Fruit fly (Drosophila melanogaster): ENCODE results near the gene CG32270.

The CG32270 gene

DNA sequence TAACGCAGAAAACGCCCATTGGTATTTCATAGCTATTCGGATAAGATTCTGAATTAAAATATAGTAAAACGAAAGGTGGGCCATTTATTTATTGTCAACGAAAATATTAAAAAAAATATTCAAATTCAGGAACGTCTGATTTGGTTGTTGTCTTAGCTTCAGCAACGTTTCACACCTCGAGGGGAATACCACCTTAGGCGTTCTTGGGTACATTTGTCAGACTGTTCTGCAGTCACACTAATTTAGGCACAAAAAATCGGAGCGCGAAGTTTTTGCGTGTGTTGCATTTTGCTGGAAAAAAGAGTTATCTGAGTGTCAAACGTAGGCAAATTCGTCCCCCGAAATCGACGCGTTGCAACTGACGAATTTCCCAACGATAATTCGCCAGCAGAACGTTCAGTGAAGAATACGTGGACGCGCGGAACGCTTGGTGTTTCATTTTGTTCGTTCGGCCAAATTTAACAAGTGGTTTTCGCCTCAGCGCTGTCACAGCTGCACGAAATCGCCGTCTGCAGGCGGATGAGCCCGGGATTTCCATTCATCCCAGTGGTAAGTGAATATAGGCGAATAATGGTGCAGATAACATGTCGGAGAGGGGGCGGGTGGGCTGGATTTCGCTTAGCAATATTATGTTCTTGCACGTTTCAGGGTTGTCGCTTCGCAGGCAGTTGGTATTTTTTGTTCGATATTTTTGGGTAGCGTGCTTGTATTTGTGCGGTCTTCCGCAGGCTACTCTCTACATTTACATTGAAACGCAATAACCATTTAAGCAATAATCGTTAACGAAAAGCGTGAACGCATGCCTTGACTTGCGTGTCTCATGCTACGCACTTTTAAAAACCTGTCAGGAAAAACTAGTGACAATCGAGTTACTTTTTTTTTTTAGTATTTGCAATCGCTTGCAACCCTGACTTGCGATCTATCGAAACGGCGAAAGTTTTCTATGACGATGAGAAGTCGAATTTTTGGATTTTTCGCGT is 16.2 kb upstream of the CG32270 start, which contains the start of gene Larp4B (continued):
- no peak for TF ChIP-seq wdn (GFP tag; IDR thresholded peaks at IDR 0.05)
- TF ChIP-seq pita (GFP tag; optimal IDR thresholded peaks at IDR 0.05) = peak; percentile 86
- TF ChIP-seq Doc2 (GFP tag; IDR thresholded peaks at IDR 0.05) = no peak
- no peak for TF ChIP-seq corto (GFP tag; optimal IDR thresholded peaks at IDR 0.05)
- TF ChIP-seq CG5180 (GFP tag; optimal IDR thresholded peaks at IDR 0.05) = no peak
- peak; percentile 45 for TF ChIP-seq Rfx (GFP tag; IDR thresholded peaks at IDR 0.05)
- peak; percentile 69 for TF ChIP-seq Sry-δ (GFP tag; optimal IDR thresholded peaks at IDR 0.05)
- no peak for TF ChIP-seq Six4 (GFP tag; optimal IDR thresholded peaks at IDR 0.05)
- TF ChIP-seq CG18011 (GFP tag; optimal IDR thresholded peaks at IDR 0.05) = no peak
- TF ChIP-seq ap (GFP tag; IDR thresholded peaks at IDR 0.05) = no peak
- no peak for TF ChIP-seq scrt (GFP tag; optimal IDR thresholded peaks at IDR 0.05)
- peak; percentile 77 for TF ChIP-seq Doc3 (GFP tag; IDR thresholded peaks at IDR 0.05; ENCODE audit: partially characterized antibody)
- no peak for TF ChIP-seq sens-2 (GFP tag; IDR thresholded peaks at IDR 0.05)
- TF ChIP-seq CG32532 (GFP tag; IDR thresholded peaks at IDR 0.05) = no peak
- TF ChIP-seq CG15696 (tag; optimal IDR thresholded peaks at IDR 0.05) = no peak
- TF ChIP-seq sna (GFP tag; IDR thresholded peaks at IDR 0.05; ENCODE audit: partially characterized antibody) = peak; percentile 66
- no peak for TF ChIP-seq ab (GFP tag; optimal IDR thresholded peaks at IDR 0.05)
- no peak for TF ChIP-seq CG4730 (GFP tag; IDR thresholded peaks at IDR 0.05)
- no peak for TF ChIP-seq prd (optimal IDR thresholded peaks at IDR 0.05)
- no peak for TF ChIP-seq prd (GFP tag; IDR thresholded peaks at IDR 0.05)
- no peak for TF ChIP-seq Dip3 (GFP tag; optimal IDR thresholded peaks at IDR 0.05)
- no peak for TF ChIP-seq CG32772 (GFP tag; IDR thresholded peaks at IDR 0.05)
- TF ChIP-seq inv (GFP tag; IDR thresholded peaks at IDR 0.05; ENCODE audit: partially characterized antibody) = peak; percentile 59; the same call in 1 of the 2 replicates
- peak; percentile 21 for TF ChIP-seq NfI (GFP tag; optimal IDR thresholded peaks at IDR 0.05)
- no peak for TF ChIP-seq CG15479 (GFP tag; optimal IDR thresholded peaks at IDR 0.05)
- TF ChIP-seq CHES-1-like (GFP tag; optimal IDR thresholded peaks at IDR 0.05) = peak; percentile 25
- peak; percentile 71 for TF ChIP-seq CG15514 (GFP tag; optimal IDR thresholded peaks at IDR 0.05)
- peak; percentile 22 for TF ChIP-seq CG10147 (GFP tag; optimal IDR thresholded peaks at IDR 0.05)
- TF ChIP-seq CG12236 (GFP tag; optimal IDR thresholded peaks at IDR 0.05) = no peak
- TF ChIP-seq lmd (GFP tag; IDR thresholded peaks at IDR 0.05) = no peak
- TF ChIP-seq Xrp1 (GFP tag; IDR thresholded peaks at IDR 0.05) = peak; percentile 7; the same call in 1 of the 2 replicates
- TF ChIP-seq CG10209 (GFP tag; optimal IDR thresholded peaks at IDR 0.05) = no peak
- peak; percentile 59 for TF ChIP-seq CTCF (GFP tag; optimal IDR thresholded peaks at IDR 0.05)
- TF ChIP-seq D19B (GFP tag; optimal IDR thresholded peaks at IDR 0.05) = no peak
- TF ChIP-seq Awh (GFP tag; IDR thresholded peaks at IDR 0.05) = no peak
- TF ChIP-seq CG8478 (optimal IDR thresholded peaks at IDR 0.05) = peak; percentile 56
- peak; percentile 75 for TF ChIP-seq trem (tag; optimal IDR thresholded peaks at IDR 0.05)
- no peak for TF ChIP-seq CG33557 (GFP tag; optimal IDR thresholded peaks at IDR 0.05)
- no peak for TF ChIP-seq gsb-n (tag; optimal IDR thresholded peaks at IDR 0.05)
- peak; percentile 21; the same call in 1 of the 2 replicates for TF ChIP-seq ato (GFP tag; IDR thresholded peaks at IDR 0.05; ENCODE audit: partially characterized antibody)
- no peak for TF ChIP-seq kni (GFP tag; optimal IDR thresholded peaks at IDR 0.05)
- peak; percentile 53 for TF ChIP-seq CG2129 (GFP tag; IDR thresholded peaks at IDR 0.05; ENCODE audit: partially characterized antibody)
- TF ChIP-seq lov (optimal IDR thresholded peaks at IDR 0.05) = no peak
- no peak for TF ChIP-seq lov (GFP tag; IDR thresholded peaks at IDR 0.05)
- no peak for TF ChIP-seq CG11085 (GFP tag; IDR thresholded peaks at IDR 0.05)
- TF ChIP-seq abd-A (tag; optimal IDR thresholded peaks at IDR 0.05) = no peak
- no peak for TF ChIP-seq CG17612 (GFP tag; IDR thresholded peaks at IDR 0.05)
- TF ChIP-seq br (optimal IDR thresholded peaks at IDR 0.05) = no peak
- peak; percentile 1 for TF ChIP-seq CG3163 (GFP tag; optimal IDR thresholded peaks at IDR 0.05)
- no peak for TF ChIP-seq shn (GFP tag; optimal IDR thresholded peaks at IDR 0.05)
